Fruit fly (Drosophila melanogaster) whole organism, embryonic: ENCODE results near the gene CG13896.

ENCODE experiments used
- Antp ChIP-seq: fragments of 200-800 bp; sonication (Bioruptor generic); optimal IDR thresholded peaks from 3 replicates; lab custom pipeline; 2016; ENCODE audit warnings: missing biosample characterization, missing genetic modification characterization
- Asciz ChIP-seq: fragments of 200-800 bp; sonication (Bioruptor generic); optimal IDR thresholded peaks from 2 replicates; lab custom pipeline; 2017; ENCODE audit warnings: missing biosample characterization, mild to moderate bottlenecking, missing genetic modification characterization, missing genetic modification reagents
- BtbVII ChIP-seq: fragments of 200-800 bp; sonication (Bioruptor generic); optimal IDR thresholded peaks from 3 replicates; lab custom pipeline; 2017; ENCODE audit warnings: missing biosample characterization, mild to moderate bottlenecking, missing genetic modification characterization
- CG10321 ChIP-seq: fragments of 200-800 bp; sonication (Bioruptor generic); IDR thresholded peaks from 2 replicates; pipeline ENCODE4 v1.3.6; 2022; ENCODE audit warnings: missing biosample characterization, missing genetic modification characterization
- CG10366 ChIP-seq: fragments of 200-800 bp; sonication (Bioruptor generic); IDR thresholded peaks from 2 replicates; pipeline ENCODE4 v1.3.6; 2022; ENCODE audit warnings: missing biosample characterization, missing genetic modification characterization
- CG10979 ChIP-seq: fragments of 200-800 bp; sonication (Bioruptor generic); optimal IDR thresholded peaks from 2 replicates; lab custom pipeline; 2018; ENCODE audit warnings: missing biosample characterization, mild to moderate bottlenecking, missing genetic modification characterization, moderate library complexity
- CG12155 ChIP-seq: fragments of 200-800 bp; sonication (Bioruptor generic); optimal IDR thresholded peaks from 3 replicates; lab custom pipeline; 2016; ENCODE audit warnings: missing biosample characterization, missing genetic modification characterization
- CG13424 ChIP-seq: fragments of 200-800 bp; sonication (Bioruptor generic); optimal IDR thresholded peaks from 2 replicates; lab custom pipeline; 2019; ENCODE audit warnings: missing biosample characterization, mild to moderate bottlenecking, missing genetic modification characterization, moderate library complexity
- CG13775 ChIP-seq: fragments of 200-800 bp; sonication (Bioruptor generic); optimal IDR thresholded peaks from 3 replicates; lab custom pipeline; 2017; ENCODE audit warnings: missing biosample characterization, mild to moderate bottlenecking, missing genetic modification characterization
- CG14667 ChIP-seq: fragments of 200-800 bp; sonication (Bioruptor generic); IDR thresholded peaks from 2 replicates; pipeline ENCODE4 v1.3.6; 2022; ENCODE audit warnings: missing biosample characterization, missing genetic modification characterization
- CG14710 ChIP-seq: fragments of 200-800 bp; sonication (Bioruptor generic); optimal IDR thresholded peaks from 3 replicates; lab custom pipeline; 2019; ENCODE audit warnings: missing biosample characterization, mild to moderate bottlenecking, missing genetic modification characterization, moderate library complexity
- CG15073 ChIP-seq: fragments of 200-800 bp; sonication (Bioruptor generic); optimal IDR thresholded peaks from 2 replicates; lab custom pipeline; 2016; ENCODE audit warnings: missing biosample characterization, missing genetic modification characterization
- CG16863 ChIP-seq: fragments of 200-800 bp; sonication (Bioruptor generic); optimal IDR thresholded peaks from 3 replicates; lab custom pipeline; 2016; ENCODE audit warnings: missing biosample characterization, missing genetic modification characterization
- CG18011 ChIP-seq: fragments of 200-800 bp; sonication (Bioruptor generic); optimal IDR thresholded peaks from 2 replicates; lab custom pipeline; 2017; ENCODE audit warnings: missing biosample characterization, missing genetic modification characterization, mild to moderate bottlenecking, moderate library complexity, missing genotype
- CG18599 ChIP-seq: fragments of 200-800 bp; sonication (Bioruptor generic); optimal IDR thresholded peaks from 3 replicates; lab custom pipeline; 2017; ENCODE audit warnings: missing biosample characterization, missing genetic modification characterization, mild to moderate bottlenecking, moderate library complexity, missing genetic modification reagents
- CG2712 ChIP-seq: fragments of 200-800 bp; optimal IDR thresholded peaks from 3 replicates; lab custom pipeline; 2019; ENCODE audit warnings: missing biosample characterization, mild to moderate bottlenecking, missing genetic modification characterization, moderate library complexity
- CG2875 ChIP-seq: fragments of 200-800 bp; sonication (Bioruptor generic); optimal IDR thresholded peaks from 2 replicates; lab custom pipeline; 2017; ENCODE audit warnings: missing biosample characterization, mild to moderate bottlenecking, missing genetic modification characterization, missing genetic modification reagents
- CG3065 ChIP-seq: fragments of 200-800 bp; sonication (Bioruptor generic); optimal IDR thresholded peaks from 2 replicates; lab custom pipeline; 2016; ENCODE audit warnings: missing biosample characterization, missing genetic modification characterization
- CG33557 ChIP-seq: fragments of 200-800 bp; sonication (Bioruptor generic); optimal IDR thresholded peaks from 2 replicates; lab custom pipeline; 2019; ENCODE audit warnings: missing biosample characterization, mild to moderate bottlenecking, missing genetic modification characterization, moderate library complexity
- CG5245 ChIP-seq: fragments of 200-800 bp; sonication (Bioruptor generic); optimal IDR thresholded peaks from 3 replicates; lab custom pipeline; 2016; ENCODE audit warnings: missing biosample characterization, missing genetic modification characterization
- CG6689 ChIP-seq: fragments of 200-800 bp; sonication (Bioruptor generic); IDR thresholded peaks from 2 replicates; pipeline ENCODE4 v1.3.6; 2022; ENCODE audit warnings: missing biosample characterization, missing genetic modification characterization
- CG7372 ChIP-seq: fragments of 200-800 bp; sonication (Bioruptor generic); IDR thresholded peaks from 2 replicates; pipeline ENCODE4 v1.3.6; 2022; ENCODE audit warnings: missing biosample characterization, missing genetic modification characterization
- CG8359 ChIP-seq: fragments of 200-800 bp; sonication (Bioruptor generic); optimal IDR thresholded peaks from 2 replicates; lab custom pipeline; 2017; ENCODE audit warnings: missing biosample characterization, mild to moderate bottlenecking, missing genetic modification characterization, borderline replicate concordance
- CrebB ChIP-seq: fragments of 200-800 bp; sonication (Bioruptor generic); optimal IDR thresholded peaks from 3 replicates; lab custom pipeline; 2018; ENCODE audit warnings: missing biosample characterization, mild to moderate bottlenecking, missing genetic modification characterization
- Eip74EF ChIP-seq, 2 experiments: fragments of 200-800 bp in 1 of 2; fragments of >200 bp in 1 of 2; sonication (Bioruptor generic) in 1 of 2; optimal IDR thresholded peaks; 2 replicates each; lab custom pipeline; 2017 to 2019; ENCODE audit warnings: missing biosample characterization in 2 of 2, missing genetic modification characterization in 2 of 2, mild to moderate bottlenecking in 1 of 2, moderate library complexity in 1 of 2
- Hr51 ChIP-seq, 2 experiments: fragments of 200-800 bp; sonication (Bioruptor generic); optimal IDR thresholded peaks; 2 replicates in 1 of 2; 3 replicates in 1 of 2; lab custom pipeline; 2016 to 2018; ENCODE audit warnings: missing biosample characterization in 2 of 2, missing genetic modification characterization in 2 of 2, mild to moderate bottlenecking in 1 of 2, moderate library complexity in 1 of 2
- Hsf ChIP-seq: fragments of 200-800 bp; sonication (Bioruptor generic); optimal IDR thresholded peaks from 3 replicates; lab custom pipeline; 2016; ENCODE audit warnings: missing biosample characterization, missing genetic modification characterization
- MBD-R2 ChIP-seq: fragments of 200-800 bp; sonication (Bioruptor generic); IDR thresholded peaks from 2 replicates; pipeline ENCODE4 v1.3.6; 2022; ENCODE audit warnings: missing biosample characterization, missing genetic modification characterization
- Mad ChIP-seq: fragments of 200-800 bp; sonication (Bioruptor generic); optimal IDR thresholded peaks from 2 replicates; lab custom pipeline; 2016; ENCODE audit warnings: missing biosample characterization, missing genetic modification characterization
- NC2β ChIP-seq: fragments of 200-800 bp; sonication (Bioruptor generic); optimal IDR thresholded peaks from 2 replicates; lab custom pipeline; 2016; ENCODE audit warnings: missing biosample characterization, missing genetic modification characterization
- Usf ChIP-seq: fragments of 200-800 bp; sonication (Bioruptor generic); optimal IDR thresholded peaks from 2 replicates; lab custom pipeline; 2017; ENCODE audit warnings: missing genotype, missing biosample characterization, missing genetic modification characterization
- Xbp1 ChIP-seq: fragments of 200-800 bp; sonication (Bioruptor generic); optimal IDR thresholded peaks from 3 replicates; lab custom pipeline; 2016; ENCODE audit warnings: missing biosample characterization, mild to moderate bottlenecking, missing genetic modification characterization
- ase ChIP-seq: fragments of 200-800 bp; sonication (Bioruptor generic); IDR thresholded peaks from 3 replicates; pipeline ENCODE4 v1.3.6; 2022; ENCODE audit warnings: missing biosample characterization, missing genetic modification characterization
- dan ChIP-seq: fragments of 200-800 bp; sonication (Bioruptor generic); IDR thresholded peaks from 2 replicates; pipeline ENCODE4 v1.3.6; 2022; ENCODE audit warnings: missing biosample characterization, missing genetic modification characterization
- gce ChIP-seq: fragments of 200-800 bp; sonication (Bioruptor generic); IDR thresholded peaks from 3 replicates; pipeline ENCODE4 v1.3.6; 2022; ENCODE audit warnings: missing biosample characterization, missing genetic modification characterization
- gcm ChIP-seq: fragments of 200-800 bp; sonication (Bioruptor generic); optimal IDR thresholded peaks from 2 replicates; lab custom pipeline; 2019; ENCODE audit warnings: missing biosample characterization, mild to moderate bottlenecking, missing genetic modification characterization, moderate library complexity
- grau ChIP-seq: fragments of 200-800 bp; optimal IDR thresholded peaks from 3 replicates; lab custom pipeline; 2019; ENCODE audit warnings: missing biosample characterization, mild to moderate bottlenecking, missing genetic modification characterization, moderate library complexity
- ham ChIP-seq: fragments of 200-800 bp; sonication (Bioruptor generic); IDR thresholded peaks from 2 replicates; pipeline ENCODE4 v1.3.6; 2022; ENCODE audit warnings: missing biosample characterization, missing genetic modification characterization
- mirr ChIP-seq: fragments of 200-800 bp; sonication (Bioruptor generic); optimal IDR thresholded peaks from 3 replicates; lab custom pipeline; 2018; ENCODE audit warnings: missing biosample characterization, mild to moderate bottlenecking, missing genetic modification characterization
- pb ChIP-seq: fragments of 200-800 bp; sonication (Bioruptor generic); optimal IDR thresholded peaks from 3 replicates; lab custom pipeline; 2016; ENCODE audit warnings: missing biosample characterization, missing genetic modification characterization
- pnt ChIP-seq: fragments of 200-800 bp; sonication (Bioruptor generic); optimal IDR thresholded peaks from 3 replicates; lab custom pipeline; 2016; ENCODE audit warnings: missing biosample characterization, missing genetic modification characterization
- repo ChIP-seq: fragments of 200-800 bp; sonication (Bioruptor generic); optimal IDR thresholded peaks from 2 replicates; lab custom pipeline; 2016; ENCODE audit warnings: missing biosample characterization, missing genetic modification characterization
- rib ChIP-seq: fragments of 200-800 bp; sonication (Bioruptor generic); IDR thresholded peaks from 2 replicates; pipeline ENCODE4 v1.3.6; 2022; ENCODE audit warnings: missing biosample characterization, missing genetic modification characterization
- row ChIP-seq: fragments of 200-800 bp; sonication (Bioruptor generic); IDR thresholded peaks from 3 replicates; pipeline ENCODE4 v1.3.6; 2022; ENCODE audit warnings: missing biosample characterization, missing genetic modification characterization
- seq ChIP-seq: fragments of 200-800 bp; sonication (Bioruptor generic); IDR thresholded peaks from 2 replicates; pipeline ENCODE4 v1.3.6; 2022; ENCODE audit warnings: missing biosample characterization, missing genetic modification characterization
- so ChIP-seq: fragments of 200-800 bp; sonication (Bioruptor generic); IDR thresholded peaks from 3 replicates; pipeline ENCODE4 v1.3.6; 2022; ENCODE audit warnings: missing biosample characterization, missing genetic modification characterization
- vvl ChIP-seq: fragments of 200-800 bp; sonication (Bioruptor generic); IDR thresholded peaks from 2 replicates; pipeline ENCODE4 v1.3.6; 2022; ENCODE audit warnings: missing biosample characterization, missing genetic modification characterization
- zen ChIP-seq: fragments of 200-800 bp; sonication (Bioruptor generic); optimal IDR thresholded peaks from 3 replicates; lab custom pipeline; 2018; ENCODE audit warnings: missing biosample characterization, mild to moderate bottlenecking, missing genetic modification characterization, moderate library complexity
- zen2 ChIP-seq: fragments of 200-800 bp; sonication (Bioruptor generic); IDR thresholded peaks from 3 replicates; pipeline ENCODE4 v1.3.6; 2022; ENCODE audit warnings: missing biosample characterization, missing genetic modification characterization; ENCODE audit not compliant: partially characterized antibody

Gene CG13896

dm6 chr3L:696404-697054 is 15.1 kb downstream of the CG13896 start (continued):
- peak; percentile 95 for TF ChIP-seq Asciz (GFP tag; lab: Kevin White, UChicago)
- TF ChIP-seq CG18599 (GFP tag; lab: Kevin White, UChicago): peak; percentile 98
- peak; percentile 65 for TF ChIP-seq CG16863
- TF ChIP-seq CG14710 (tag; lab: Kevin White, UChicago): peak; percentile 96
- TF ChIP-seq CG6689 (GFP tag; lab: Robert Waterston, UW): peak; percentile 96
- TF ChIP-seq vvl (GFP tag; lab: Robert Waterston, UW): peak; percentile 98
- peak; percentile 32 for TF ChIP-seq Antp (GFP tag; lab: Kevin White, UChicago)
- peak; percentile 93 for TF ChIP-seq CG14667 (GFP tag; lab: Robert Waterston, UW)
- no peak for TF ChIP-seq zen2
- TF ChIP-seq gce (GFP tag; lab: Robert Waterston, UW): peak; percentile 94
- peak in 1 of 2 experiments; percentile 94 for TF ChIP-seq Eip74EF (GFP tag; optimal IDR thresholded peaks at IDR 0.05; lab: Kevin White, UChicago)
- TF ChIP-seq ham (GFP tag; lab: Robert Waterston, UW): peak; percentile 79
- peak; percentile 29 for TF ChIP-seq CG15073
- peak; percentile 95 for TF ChIP-seq CG13775
- peak; percentile 67 for TF ChIP-seq mirr (GFP tag; lab: Kevin White, UChicago)
- TF ChIP-seq gcm (GFP tag; lab: Kevin White, UChicago): peak; percentile 96
- TF ChIP-seq Hr51 (GFP tag; optimal IDR thresholded peaks at IDR 0.05; lab: Kevin White, UChicago): peak; percentile 81 to 96
- peak; percentile 94 for TF ChIP-seq CG5245
- peak; percentile 65 for TF ChIP-seq pnt (GFP tag; lab: Kevin White, UChicago)
- TF ChIP-seq grau (tag; lab: Kevin White, UChicago): peak; percentile 95
- TF ChIP-seq BtbVII (GFP tag; lab: Kevin White, UChicago): peak; percentile 97
- peak; percentile 94 for TF ChIP-seq CG7372
- peak; percentile 95 for TF ChIP-seq row (GFP tag; lab: Robert Waterston, UW)
- TF ChIP-seq MBD-R2 (GFP tag; lab: Robert Waterston, UW): peak; percentile 83
- TF ChIP-seq CG3065 (GFP tag; lab: Kevin White, UChicago): peak; percentile 81
- peak; percentile 94 for TF ChIP-seq CG13424 (tag; lab: Kevin White, UChicago)
- peak; percentile 66 for TF ChIP-seq NC2β (GFP tag; lab: Kevin White, UChicago)
- TF ChIP-seq Mad (GFP tag; lab: Kevin White, UChicago): peak; percentile 87
- TF ChIP-seq rib (GFP tag; lab: Robert Waterston, UW): peak; percentile 78
- peak; percentile 98 for TF ChIP-seq CG10979
- TF ChIP-seq dan: peak; percentile 81
- peak; percentile 74 for TF ChIP-seq CG18011
- peak; percentile 98 for TF ChIP-seq CG2712 (tag; lab: Kevin White, UChicago)
- peak; percentile 19 for TF ChIP-seq pb
- peak; percentile 93 for TF ChIP-seq ase (GFP tag; lab: Robert Waterston, UW)
- TF ChIP-seq Xbp1 (GFP tag; lab: Kevin White, UChicago): peak; percentile 94
- TF ChIP-seq CrebB (tag; lab: Kevin White, UChicago): peak; percentile 88
- peak; percentile 91 for TF ChIP-seq CG8359
- peak; percentile 93 for TF ChIP-seq CG10366
- peak; percentile 92 for TF ChIP-seq CG33557 (GFP tag; lab: Kevin White, UChicago)
- peak; percentile 77 for TF ChIP-seq Hsf (GFP tag; lab: Kevin White, UChicago)
- peak; percentile 96 for TF ChIP-seq so (GFP tag; lab: Robert Waterston, UW)
- peak; percentile 96 for TF ChIP-seq zen (tag; lab: Kevin White, UChicago)
- TF ChIP-seq CG10321: peak; percentile 70
- peak; percentile 89 for TF ChIP-seq CG12155 (GFP tag; lab: Kevin White, UChicago)
- peak; percentile 14 for TF ChIP-seq repo (GFP tag; lab: Kevin White, UChicago)
- peak; percentile 97 for TF ChIP-seq CG2875 (GFP tag; lab: Kevin White, UChicago)
- TF ChIP-seq Usf (GFP tag; lab: Kevin White, UChicago): peak; percentile 89
- TF ChIP-seq seq: peak; percentile 95
